Worm (Caenorhabditis elegans) whole organism, L2 larva: ENCODE results near the gene let-60.

ENCODE experiments used
- ceh-82 ChIP-seq: fragments of 150-350 bp; optimal IDR thresholded peaks from 2 replicates; lab custom pipeline; 2014; ENCODE audit warnings: missing biosample characterization, missing genetic modification characterization
- fos-1 ChIP-seq: fragments of 150-350 bp; optimal IDR thresholded peaks from 2 replicates; lab custom pipeline; 2014; ENCODE audit warnings: missing biosample characterization, missing genetic modification characterization
- gmeb-1 ChIP-seq: fragments of 150-350 bp; optimal IDR thresholded peaks from 2 replicates; lab custom pipeline; 2014; ENCODE audit warnings: missing biosample characterization, missing genetic modification characterization
- lin-13 ChIP-seq: fragments of 150-350 bp; optimal IDR thresholded peaks from 2 replicates; lab custom pipeline; 2014; ENCODE audit warnings: missing biosample characterization, missing genetic modification reagents, missing genetic modification characterization
- nhr-11 ChIP-seq: fragments of 150-350 bp; optimal IDR thresholded peaks from 2 replicates; lab custom pipeline; 2014; ENCODE audit warnings: missing biosample characterization, missing genetic modification characterization
- nhr-12 ChIP-seq: fragments of 150-350 bp; optimal IDR thresholded peaks from 2 replicates; lab custom pipeline; 2014; ENCODE audit warnings: missing biosample characterization, missing genetic modification characterization
- nhr-25 ChIP-seq: fragments of 150-350 bp; sonication (generic microtip); optimal IDR thresholded peaks from 3 replicates; lab custom pipeline; 2014; ENCODE audit warnings: missing biosample characterization, missing genetic modification characterization
- nhr-77 ChIP-seq: fragments of 150-350 bp; optimal IDR thresholded peaks from 2 replicates; lab custom pipeline; 2014; ENCODE audit warnings: missing biosample characterization, missing genetic modification characterization
- sma-9 ChIP-seq, 2 experiments: fragments of 150-350 bp in 1 of 2; sonication (generic microtip) in 1 of 2; optimal IDR thresholded peaks; 2 replicates each; lab custom pipeline; 2014 to 2016; ENCODE audit warnings: missing genetic modification characterization in 2 of 2, mild to moderate bottlenecking in 1 of 2, missing biosample characterization in 1 of 2, missing compliant biosample characterization in 1 of 2, missing genetic modification reagents in 1 of 2, moderate library complexity in 1 of 2
- snpc-4 ChIP-seq: fragments of 150-350 bp; optimal IDR thresholded peaks from 2 replicates; lab custom pipeline; 2014; ENCODE audit warnings: missing biosample characterization, missing genetic modification characterization
- unc-62 ChIP-seq: fragments of 150-350 bp; optimal IDR thresholded peaks from 2 replicates; lab custom pipeline; 2014; ENCODE audit warnings: missing biosample characterization, missing genetic modification reagents, missing genetic modification characterization
- zag-1 ChIP-seq: fragments of 150-350 bp; optimal IDR thresholded peaks from 2 replicates; lab custom pipeline; 2014; ENCODE audit warnings: missing biosample characterization, missing genetic modification characterization
- ztf-11 ChIP-seq: sonication (generic microtip); optimal IDR thresholded peaks from 2 replicates; lab custom pipeline; 2017; ENCODE audit warnings: missing biosample characterization, missing genetic modification characterization

ce11 chrIV:11650344-11650743, 40.5 kb downstream of the let-60 start:
- TF ChIP-seq ceh-82 (tag; lab: Kevin White, UChicago) (no peak), unc-62 (GFP tag; lab: Kevin White, UChicago) (no peak), fos-1 (no peak), nhr-11 (no peak), sma-9 (GFP tag; optimal IDR thresholded peaks at IDR 0.05; lab: Kevin White, UChicago) (no peak), sma-9 (tag; optimal IDR thresholded peaks at IDR 0.05; lab: Kevin White, UChicago) (no peak), nhr-12 (tag; lab: Kevin White, UChicago) (no peak), ztf-11 (tag; lab: Kevin White, UChicago) (no peak), snpc-4 (tag; lab: Kevin White, UChicago) (no peak), lin-13 (GFP tag; lab: Kevin White, UChicago) (no peak), nhr-25 (tag; lab: Kevin White, UChicago) (no peak), nhr-77 (tag; lab: Kevin White, UChicago) (no peak), gmeb-1 (tag; lab: Kevin White, UChicago) (no peak), zag-1 (no peak)
